Worm (Caenorhabditis elegans) whole organism, young adult: ENCODE measurements around the gene C54D1.7.

Source experiments
- F57A8.1 ChIP-seq: fragments of 200-800 bp; sonication (Bioruptor generic); optimal IDR thresholded peaks from 2 replicates; lab custom pipeline; 2018; ENCODE audit warnings: mild to moderate bottlenecking, missing genetic modification characterization, moderate library complexity, missing compliant biosample characterization
- K12H6.12 ChIP-seq: fragments of 200-800 bp; sonication (Bioruptor generic); optimal IDR thresholded peaks from 2 replicates; lab custom pipeline; 2018; ENCODE audit warnings: mild to moderate bottlenecking, missing genetic modification characterization, missing compliant biosample characterization
- Y53F4B.3 ChIP-seq: fragments of 200-800 bp; sonication (Bioruptor generic); IDR thresholded peaks from 2 replicates; pipeline ENCODE4 v1.3.6; 2022; ENCODE audit warnings: missing genetic modification reagents, missing genetic modification characterization, missing compliant biosample characterization
- Y53G8AR.9 ChIP-seq: fragments of 200-800 bp; sonication (Bioruptor generic); conservative IDR thresholded peaks from 2 replicates; pipeline ENCODE4 v1.3.6; 2022; ENCODE audit warnings: missing genetic modification reagents, missing genetic modification characterization, missing compliant biosample characterization
- Y67H2A.10 ChIP-seq: fragments of 200-800 bp; sonication (Bioruptor generic); conservative IDR thresholded peaks from 2 replicates; pipeline ENCODE4 v1.3.6; 2022; ENCODE audit warnings: missing genetic modification reagents, missing genetic modification characterization, missing compliant biosample characterization
- Y79H2A.3 ChIP-seq: fragments of 200-800 bp; sonication (Bioruptor generic); conservative IDR thresholded peaks from 2 replicates; pipeline ENCODE4 v1.3.6; 2022; ENCODE audit warnings: missing genetic modification reagents, missing genetic modification characterization, missing compliant biosample characterization
- athp-1 ChIP-seq: sonication (generic microtip); optimal IDR thresholded peaks from 2 replicates; lab custom pipeline; 2017; ENCODE audit warnings: mild to moderate bottlenecking, missing genetic modification characterization, missing compliant biosample characterization
- attf-3 ChIP-seq: fragments of 200-800 bp; sonication (Bioruptor generic); conservative IDR thresholded peaks from 2 replicates; pipeline ENCODE4 v1.3.6; 2022; ENCODE audit warnings: missing genetic modification reagents, missing genetic modification characterization, missing compliant biosample characterization
- attf-6 ChIP-seq: fragments of 200-800 bp; sonication (Bioruptor generic); IDR thresholded peaks from 2 replicates; pipeline ENCODE4 v1.3.6; 2022; ENCODE audit warnings: missing genetic modification reagents, missing genetic modification characterization, missing compliant biosample characterization
- bed-1 ChIP-seq: fragments of 200-800 bp; sonication (Bioruptor generic); IDR thresholded peaks from 2 replicates; pipeline ENCODE4 v1.3.6; 2022; ENCODE audit warnings: missing genetic modification reagents, missing genetic modification characterization, missing compliant biosample characterization
- cebp-1 ChIP-seq, 2 experiments: fragments of 200-800 bp in 1 of 2; sonication (Bioruptor generic) in 1 of 2; sonication (generic microtip) in 1 of 2; IDR thresholded peaks in 1 of 2; optimal IDR thresholded peaks in 1 of 2; 2 replicates each; pipeline versions ENCODE4 v1.3.6 to Lab custom; 2017 to 2022; ENCODE audit warnings: missing compliant biosample characterization in 2 of 2, missing genetic modification characterization in 2 of 2, mild to moderate bottlenecking in 1 of 2, missing genetic modification reagents in 1 of 2, moderate library complexity in 1 of 2
- ceh-27 ChIP-seq: fragments of 200-800 bp; sonication (Bioruptor generic); optimal IDR thresholded peaks from 2 replicates; lab custom pipeline; 2018; ENCODE audit warnings: mild to moderate bottlenecking, missing genetic modification characterization, moderate library complexity, missing compliant biosample characterization
- ceh-79 ChIP-seq: sonication (generic microtip); optimal IDR thresholded peaks from 2 replicates; lab custom pipeline; 2017; ENCODE audit warnings: mild to moderate bottlenecking, missing genetic modification characterization, missing compliant biosample characterization
- dox-1 ChIP-seq: fragments of 200-800 bp; sonication (Bioruptor generic); IDR thresholded peaks from 2 replicates; pipeline ENCODE4 v1.3.6; 2022; ENCODE audit warnings: missing genetic modification reagents, missing genetic modification characterization, missing compliant biosample characterization
- egl-18 ChIP-seq: fragments of 200-800 bp; sonication (Bioruptor generic); IDR thresholded peaks from 2 replicates; pipeline ENCODE4 v1.3.6; 2022; ENCODE audit warnings: missing genetic modification reagents, missing genetic modification characterization, missing compliant biosample characterization
- egl-44 ChIP-seq: fragments of 200-800 bp; sonication (Bioruptor generic); IDR thresholded peaks from 2 replicates; pipeline ENCODE4 v1.3.6; 2022; ENCODE audit warnings: missing genetic modification reagents, missing genetic modification characterization, missing compliant biosample characterization
- egrh-3 ChIP-seq: fragments of 200-800 bp; sonication (Bioruptor generic); IDR thresholded peaks from 2 replicates; pipeline ENCODE4 v1.3.6; 2022; ENCODE audit warnings: missing genetic modification reagents, missing genetic modification characterization, missing compliant biosample characterization
- ets-4 ChIP-seq: fragments of 200-800 bp; sonication (Bioruptor generic); optimal IDR thresholded peaks from 2 replicates; lab custom pipeline; 2018; ENCODE audit warnings: mild to moderate bottlenecking, missing genetic modification characterization, missing compliant biosample characterization
- fkh-3 ChIP-seq: sonication (generic microtip); optimal IDR thresholded peaks from 2 replicates; lab custom pipeline; 2016; ENCODE audit warnings: mild to moderate bottlenecking, missing genetic modification characterization, missing compliant biosample characterization
- lin-54 ChIP-seq: fragments of 200-800 bp; sonication (Bioruptor generic); optimal IDR thresholded peaks from 2 replicates; lab custom pipeline; 2018; ENCODE audit warnings: mild to moderate bottlenecking, missing genetic modification characterization, missing compliant biosample characterization
- lir-1 ChIP-seq: fragments of 200-800 bp; sonication (Bioruptor generic); conservative IDR thresholded peaks from 2 replicates; pipeline ENCODE4 v1.3.6; 2022; ENCODE audit warnings: missing genetic modification reagents, missing genetic modification characterization, missing compliant biosample characterization
- lsl-1 ChIP-seq: fragments of 200-800 bp; sonication (Bioruptor generic); optimal IDR thresholded peaks from 2 replicates; lab custom pipeline; 2018; ENCODE audit warnings: mild to moderate bottlenecking, missing genetic modification characterization, moderate library complexity, missing compliant biosample characterization
- madf-3 ChIP-seq: fragments of 200-800 bp; sonication (Bioruptor generic); IDR thresholded peaks from 2 replicates; pipeline ENCODE4 v1.3.6; 2022; ENCODE audit warnings: missing genetic modification reagents, missing genetic modification characterization, missing compliant biosample characterization
- nhr-120 ChIP-seq: fragments of 200-800 bp; sonication (Bioruptor generic); IDR thresholded peaks from 2 replicates; pipeline ENCODE4 v1.3.6; 2022; ENCODE audit warnings: missing genetic modification characterization, missing compliant biosample characterization
- nhr-80 ChIP-seq: sonication (generic microtip); optimal IDR thresholded peaks from 2 replicates; lab custom pipeline; 2016; ENCODE audit warnings: missing genetic modification characterization, missing compliant biosample characterization
- rec-8 ChIP-seq, 2 experiments: sonication (generic microtip); optimal IDR thresholded peaks; 2 replicates each; lab custom pipeline; 2016; ENCODE audit warnings: mild to moderate bottlenecking in 2 of 2, missing genetic modification characterization in 2 of 2, missing genetic modification reagents in 2 of 2, missing genotype in 2 of 2, missing biosample characterization in 1 of 2, missing compliant biosample characterization in 1 of 2, moderate library complexity in 1 of 2
- rpc-1 ChIP-seq, 2 experiments: fragments of 150-350 bp in 1 of 2; sonication (generic microtip) in 1 of 2; optimal IDR thresholded peaks; 2 replicates each; lab custom pipeline; 2014 to 2018; ENCODE audit warnings: missing biosample characterization in 1 of 2, missing genetic modification characterization in 1 of 2, missing genetic modification reagents in 1 of 2, missing genotype in 1 of 2
- sptf-2 ChIP-seq: fragments of 200-800 bp; sonication (Bioruptor generic); optimal IDR thresholded peaks from 2 replicates; lab custom pipeline; 2018; ENCODE audit warnings: mild to moderate bottlenecking, missing genetic modification characterization, missing compliant biosample characterization
- tlf-1 ChIP-seq: fragments of 200-800 bp; sonication (Bioruptor generic); optimal IDR thresholded peaks from 2 replicates; lab custom pipeline; 2018; ENCODE audit warnings: mild to moderate bottlenecking, missing genetic modification characterization, missing compliant biosample characterization
- unc-62 ChIP-seq: fragments of 150-350 bp; optimal IDR thresholded peaks from 2 replicates; lab custom pipeline; 2014; ENCODE audit warnings: missing biosample characterization, missing genetic modification reagents, missing genetic modification characterization
- zim-3 ChIP-seq: sonication (generic microtip); optimal IDR thresholded peaks from 2 replicates; lab custom pipeline; 2017; ENCODE audit warnings: mild to moderate bottlenecking, missing genetic modification characterization, moderate library complexity, missing compliant biosample characterization
- ztf-25 ChIP-seq: fragments of 200-800 bp; sonication (Bioruptor generic); IDR thresholded peaks from 2 replicates; pipeline ENCODE4 v1.3.6; 2022; ENCODE audit warnings: missing genetic modification reagents, missing genetic modification characterization, missing compliant biosample characterization
- ztf-3 ChIP-seq: fragments of 200-800 bp; sonication (Bioruptor generic); optimal IDR thresholded peaks from 2 replicates; lab custom pipeline; 2018; ENCODE audit warnings: mild to moderate bottlenecking, missing genetic modification characterization, missing compliant biosample characterization

C54D1.7 gene

DNA sequence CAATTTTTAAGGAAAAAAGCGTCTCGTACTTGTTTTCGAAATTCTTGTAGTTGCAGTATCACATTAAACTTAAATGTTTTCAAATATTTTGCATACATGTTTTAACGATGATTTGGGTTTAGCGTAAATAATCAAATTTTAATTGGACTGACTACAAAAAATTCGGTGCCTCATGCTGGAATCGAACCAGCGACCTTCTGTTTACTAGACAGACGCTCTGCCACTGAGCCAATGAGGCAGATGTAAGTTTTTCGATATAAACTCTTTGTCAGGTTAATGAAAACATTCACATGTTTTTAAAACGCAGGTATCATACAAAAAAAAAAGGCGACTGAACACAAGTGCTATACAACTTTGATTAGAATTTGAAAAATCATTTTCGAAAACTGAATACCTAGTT, 21.0 kb upstream of the C54D1.7 start (continued):
- TF ChIP-seq rec-8 (tag; optimal IDR thresholded peaks at IDR 0.05; lab: Kevin White, UChicago) = peak in 1 of 2 experiments; percentile 20
- 0 out of 2 replicates have a peak, but pooled peaks have one; percentile 10 for TF ChIP-seq attf-6 (GFP tag; lab: Robert Waterston, UW)
- peak; percentile 83 for TF ChIP-seq rpc-1 (optimal IDR thresholded peaks at IDR 0.05; lab: Kevin White, UChicago)
- peak; percentile 95 for TF ChIP-seq rpc-1 (tag; optimal IDR thresholded peaks at IDR 0.05; lab: Kevin White, UChicago)

- TF ChIP-seq Y53G8AR.9 (no peak), Y79H2A.3 (GFP tag; lab: Robert Waterston, UW) (no peak), egl-44 (GFP tag; lab: Robert Waterston, UW) (no peak), zim-3 (tag; lab: Kevin White, UChicago) (no peak), Y53F4B.3 (GFP tag; lab: Robert Waterston, UW) (no peak), unc-62 (no peak), lin-54 (GFP tag; lab: Kevin White, UChicago) (no peak), ceh-27 (GFP tag; lab: Kevin White, UChicago) (no peak), ets-4 (GFP tag; lab: Kevin White, UChicago) (no peak), ceh-79 (no peak)
- TF ChIP-seq, all 124 proteins: peak for 0
Measured at ce11 chrX:7175389-7175788, 19.6 kb upstream of the C54D1.7 start.

- 0 out of 2 replicates have a peak, but pooled peaks have one; percentile 34 for TF ChIP-seq dox-1 (GFP tag; lab: Robert Waterston, UW)
- TF ChIP-seq egl-18 (GFP tag; lab: Robert Waterston, UW) = no peak
- peak; percentile 83 for TF ChIP-seq nhr-80
- no peak for TF ChIP-seq K12H6.12
- no peak for TF ChIP-seq attf-3 (GFP tag; lab: Robert Waterston, UW)
Measured at ce11 chrX:7170575-7171297, 14.9 kb upstream of the C54D1.7 start, which contains the start of gene bar-1. TSS of gene bar-1 (minus strand) at chrX:7170625.

DNA sequence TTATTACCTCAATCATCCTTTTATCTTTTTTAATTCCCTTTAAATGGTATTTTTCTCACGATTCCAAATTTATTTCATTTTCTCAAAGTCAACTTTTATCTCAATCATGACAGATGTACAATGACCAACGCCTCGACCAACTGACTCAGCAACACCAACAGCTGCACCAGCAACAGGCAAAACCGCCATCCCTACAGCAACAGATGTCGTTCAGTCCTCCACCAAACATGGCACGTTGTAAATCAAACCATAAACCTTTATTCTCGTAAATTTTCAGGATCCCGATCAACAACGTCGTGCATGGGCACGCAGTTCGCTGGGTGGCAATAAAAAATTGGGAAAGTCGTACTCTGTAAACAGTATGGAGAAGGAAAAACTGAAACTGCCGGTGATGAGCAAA, 6.9 kb upstream of the C54D1.7 start:
- no peak for TF ChIP-seq lsl-1
- TF ChIP-seq cebp-1 (GFP tag; IDR thresholded peaks at IDR 0.05; lab: Robert Waterston, UW) = no peak
- no peak for TF ChIP-seq cebp-1 (tag; optimal IDR thresholded peaks at IDR 0.05; lab: Kevin White, UChicago)
- no peak for TF ChIP-seq lir-1 (GFP tag; lab: Robert Waterston, UW)
- TF ChIP-seq athp-1 (tag; lab: Kevin White, UChicago) = no peak
- TF ChIP-seq fkh-3 (tag; lab: Kevin White, UChicago) = no peak
- TF ChIP-seq madf-3 (GFP tag; lab: Robert Waterston, UW) = no peak
- no peak for TF ChIP-seq ztf-3
- TF ChIP-seq sptf-2 (GFP tag; lab: Kevin White, UChicago) = no peak
- no peak for TF ChIP-seq ztf-25 (GFP tag; lab: Robert Waterston, UW)
- no peak for TF ChIP-seq lin-54 (GFP tag; lab: Kevin White, UChicago)
- no peak for TF ChIP-seq Y67H2A.10 (GFP tag; lab: Robert Waterston, UW)
- no peak for TF ChIP-seq nhr-120 (GFP tag; lab: Robert Waterston, UW)
- no peak for TF ChIP-seq F57A8.1 (GFP tag; lab: Kevin White, UChicago)
- TF ChIP-seq bed-1 (GFP tag; lab: Robert Waterston, UW) = no peak
- no peak for TF ChIP-seq tlf-1 (GFP tag; lab: Kevin White, UChicago)
- TF ChIP-seq egrh-3 = no peak
